Fruit fly (Drosophila melanogaster) whole organism, embryonic: ENCODE data around the gene trbl.

Source experiments
- Asciz ChIP-seq: fragments of 200-800 bp; sonication (Bioruptor generic); optimal IDR thresholded peaks from 2 replicates; lab custom pipeline; 2017; ENCODE audit warnings: missing biosample characterization, mild to moderate bottlenecking, missing genetic modification characterization, missing genetic modification reagents
- Atf3 ChIP-seq: fragments of 200-800 bp; sonication (Bioruptor generic); optimal IDR thresholded peaks from 3 replicates; lab custom pipeline; 2016; ENCODE audit warnings: missing biosample characterization, missing genetic modification characterization
- Bdp1 ChIP-seq: fragments of 200-800 bp; sonication (Bioruptor generic); optimal IDR thresholded peaks from 3 replicates; lab custom pipeline; 2016; ENCODE audit warnings: missing biosample characterization, missing genetic modification characterization
- Blimp-1 ChIP-seq: fragments of 200-800 bp; sonication (Bioruptor generic); optimal IDR thresholded peaks from 3 replicates; lab custom pipeline; 2018; ENCODE audit warnings: missing biosample characterization, missing genetic modification characterization, mild to moderate bottlenecking, moderate library complexity, missing genetic modification reagents
- CG10654 ChIP-seq: fragments of 200-800 bp; sonication (Bioruptor generic); optimal IDR thresholded peaks from 2 replicates; lab custom pipeline; 2016; ENCODE audit warnings: missing biosample characterization, missing genetic modification characterization
- CG12219 ChIP-seq: fragments of 200-800 bp; sonication (Bioruptor generic); optimal IDR thresholded peaks from 3 replicates; lab custom pipeline; 2018; ENCODE audit warnings: missing biosample characterization, mild to moderate bottlenecking, missing genetic modification characterization
- CG12236 ChIP-seq: fragments of 200-800 bp; sonication (Bioruptor generic); optimal IDR thresholded peaks from 2 replicates; lab custom pipeline; 2016; ENCODE audit warnings: missing biosample characterization, missing genetic modification characterization
- CG14667 ChIP-seq: fragments of 200-800 bp; sonication (Bioruptor generic); IDR thresholded peaks from 2 replicates; pipeline ENCODE4 v1.3.6; 2022; ENCODE audit warnings: missing biosample characterization, missing genetic modification characterization
- CG14965 ChIP-seq: fragments of 200-800 bp; sonication (Bioruptor generic); optimal IDR thresholded peaks from 2 replicates; lab custom pipeline; 2016; ENCODE audit warnings: missing biosample characterization, missing genetic modification characterization, borderline replicate concordance
- CG1529 ChIP-seq: fragments of 200-800 bp; sonication (Bioruptor generic); optimal IDR thresholded peaks from 3 replicates; lab custom pipeline; 2018; ENCODE audit warnings: missing biosample characterization, missing genetic modification characterization
- CG15601 ChIP-seq: fragments of 200-800 bp; sonication (Bioruptor generic); optimal IDR thresholded peaks from 3 replicates; lab custom pipeline; 2019; ENCODE audit warnings: missing biosample characterization, mild to moderate bottlenecking, missing genetic modification characterization, moderate library complexity
- CG17359 ChIP-seq: fragments of 200-800 bp; sonication (Bioruptor generic); optimal IDR thresholded peaks from 3 replicates; lab custom pipeline; 2018; ENCODE audit warnings: missing biosample characterization, mild to moderate bottlenecking, missing genetic modification characterization, moderate library complexity
- CG17361 ChIP-seq: fragments of 200-800 bp; sonication (Bioruptor generic); IDR thresholded peaks from 3 replicates; pipeline ENCODE4 v1.3.6; 2022; ENCODE audit warnings: missing biosample characterization, missing genetic modification characterization
- CG18262 ChIP-seq: fragments of 200-800 bp; optimal IDR thresholded peaks from 3 replicates; lab custom pipeline; 2019; ENCODE audit warnings: missing biosample characterization, mild to moderate bottlenecking, missing genetic modification characterization, moderate library complexity
- CG2116 ChIP-seq: fragments of 200-800 bp; sonication (Bioruptor generic); optimal IDR thresholded peaks from 3 replicates; lab custom pipeline; 2018; ENCODE audit warnings: missing biosample characterization, mild to moderate bottlenecking, missing genetic modification characterization
- CG2875 ChIP-seq: fragments of 200-800 bp; sonication (Bioruptor generic); optimal IDR thresholded peaks from 2 replicates; lab custom pipeline; 2017; ENCODE audit warnings: missing biosample characterization, mild to moderate bottlenecking, missing genetic modification characterization, missing genetic modification reagents
- CG32532 ChIP-seq: fragments of 200-800 bp; sonication (Bioruptor generic); IDR thresholded peaks from 2 replicates; pipeline ENCODE4 v1.3.6; 2022; ENCODE audit warnings: missing biosample characterization, missing genetic modification characterization
- CG33213 ChIP-seq: fragments of 200-800 bp; sonication (Bioruptor generic); optimal IDR thresholded peaks from 3 replicates; lab custom pipeline; 2016; ENCODE audit warnings: missing biosample characterization, missing genetic modification characterization
- CG4328 ChIP-seq: fragments of 200-800 bp; sonication (Bioruptor generic); optimal IDR thresholded peaks from 3 replicates; lab custom pipeline; 2017; ENCODE audit warnings: missing biosample characterization, missing genetic modification reagents, missing genetic modification characterization
- CG4730 ChIP-seq: fragments of 200-800 bp; sonication (Bioruptor generic); IDR thresholded peaks from 2 replicates; pipeline ENCODE4 v1.3.6; 2022; ENCODE audit warnings: missing biosample characterization, missing genetic modification characterization
- CG6272 ChIP-seq: fragments of 200-800 bp; sonication (Bioruptor generic); IDR thresholded peaks from 2 replicates; pipeline ENCODE4 v1.3.6; 2022; ENCODE audit warnings: missing biosample characterization, missing genetic modification characterization
- Dbx ChIP-seq: fragments of 200-800 bp; sonication (Bioruptor generic); IDR thresholded peaks from 3 replicates; pipeline ENCODE4 v1.3.6; 2022; ENCODE audit warnings: missing biosample characterization, missing genetic modification characterization
- Deaf1 ChIP-seq: fragments of 200-800 bp; optimal IDR thresholded peaks from 3 replicates; lab custom pipeline; 2019; ENCODE audit warnings: missing biosample characterization, mild to moderate bottlenecking, missing genetic modification characterization, moderate library complexity
- HHEX ChIP-seq: fragments of 200-800 bp; sonication (Bioruptor generic); optimal IDR thresholded peaks from 3 replicates; lab custom pipeline; 2017; ENCODE audit warnings: missing biosample characterization, mild to moderate bottlenecking, missing genetic modification characterization, missing genetic modification reagents
- Hand ChIP-seq: fragments of 200-800 bp; sonication (Bioruptor generic); optimal IDR thresholded peaks from 2 replicates; lab custom pipeline; 2017; ENCODE audit warnings: mild to moderate bottlenecking, missing biosample characterization, missing genetic modification reagents, missing genetic modification characterization
- Hmx ChIP-seq: fragments of 200-800 bp; sonication (Bioruptor generic); optimal IDR thresholded peaks from 2 replicates; lab custom pipeline; 2016; ENCODE audit warnings: missing biosample characterization, missing genetic modification characterization
- Hr51 ChIP-seq, 2 experiments: fragments of 200-800 bp; sonication (Bioruptor generic); optimal IDR thresholded peaks; 2 replicates in 1 of 2; 3 replicates in 1 of 2; lab custom pipeline; 2016 to 2018; ENCODE audit warnings: missing biosample characterization in 2 of 2, missing genetic modification characterization in 2 of 2, mild to moderate bottlenecking in 1 of 2, moderate library complexity in 1 of 2
- Neu2 ChIP-seq: fragments of 200-800 bp; sonication (Bioruptor generic); optimal IDR thresholded peaks from 3 replicates; lab custom pipeline; 2016; ENCODE audit warnings: missing biosample characterization, missing genetic modification characterization, borderline replicate concordance
- Ravus ChIP-seq: fragments of 200-800 bp; sonication (Bioruptor generic); IDR thresholded peaks from 2 replicates; pipeline ENCODE4 v1.3.6; 2022; ENCODE audit warnings: missing biosample characterization, missing genetic modification characterization
- Rx ChIP-seq: fragments of 200-800 bp; sonication (Bioruptor generic); IDR thresholded peaks from 2 replicates; pipeline ENCODE4 v1.3.6; 2022; ENCODE audit warnings: missing biosample characterization, missing genetic modification characterization
- ato ChIP-seq: fragments of 200-800 bp; sonication (Bioruptor generic); IDR thresholded peaks from 2 replicates; pipeline ENCODE4 v1.3.6; 2022; ENCODE audit warnings: missing biosample characterization, missing genetic modification characterization; ENCODE audit not compliant: partially characterized antibody
- dmrt11E ChIP-seq: fragments of 200-800 bp; sonication (Bioruptor generic); optimal IDR thresholded peaks from 3 replicates; lab custom pipeline; 2018; ENCODE audit warnings: missing biosample characterization, mild to moderate bottlenecking, missing genetic modification characterization, moderate library complexity
- exex ChIP-seq: fragments of 200-800 bp; sonication (Bioruptor generic); optimal IDR thresholded peaks from 4 replicates; lab custom pipeline; 2018; ENCODE audit warnings: missing biosample characterization, mild to moderate bottlenecking, missing genetic modification characterization, moderate library complexity
- gsb-n ChIP-seq: fragments of 200-800 bp; sonication (Bioruptor generic); optimal IDR thresholded peaks from 3 replicates; lab custom pipeline; 2018; ENCODE audit warnings: missing biosample characterization, mild to moderate bottlenecking, missing genetic modification characterization
- h ChIP-seq: fragments of >200 bp; optimal IDR thresholded peaks from 2 replicates; lab custom pipeline; 2017
- hkb ChIP-seq, 2 experiments: fragments of 200-800 bp in 1 of 2; fragments of >200 bp in 1 of 2; sonication (Bioruptor generic) in 1 of 2; IDR thresholded peaks in 1 of 2; optimal IDR thresholded peaks in 1 of 2; 2 replicates each; pipeline versions ENCODE4 v1.3.6 to Lab custom; 2017 to 2022; ENCODE audit warnings: missing biosample characterization in 1 of 2, missing genetic modification characterization in 1 of 2
- ken ChIP-seq: fragments of 200-800 bp; sonication (Bioruptor generic); IDR thresholded peaks from 3 replicates; pipeline ENCODE4 v1.3.6; 2022; ENCODE audit warnings: missing biosample characterization, missing genetic modification characterization
- lab ChIP-seq: fragments of 200-800 bp; sonication (Bioruptor generic); optimal IDR thresholded peaks from 3 replicates; lab custom pipeline; 2017; ENCODE audit warnings: missing biosample characterization, missing genetic modification characterization, mild to moderate bottlenecking, moderate library complexity, missing genetic modification reagents
- maf-S ChIP-seq: fragments of 200-800 bp; sonication (Bioruptor generic); optimal IDR thresholded peaks from 2 replicates; lab custom pipeline; 2016; ENCODE audit warnings: missing biosample characterization, missing genetic modification characterization
- mirr ChIP-seq: fragments of 200-800 bp; sonication (Bioruptor generic); optimal IDR thresholded peaks from 3 replicates; lab custom pipeline; 2018; ENCODE audit warnings: missing biosample characterization, mild to moderate bottlenecking, missing genetic modification characterization
- odd ChIP-seq: fragments of 200-800 bp; sonication (Bioruptor generic); optimal IDR thresholded peaks from 2 replicates; lab custom pipeline; 2017; ENCODE audit warnings: missing biosample characterization, mild to moderate bottlenecking, missing genetic modification characterization
- run ChIP-seq: fragments of 200-800 bp; sonication (Bioruptor generic); optimal IDR thresholded peaks from 3 replicates; lab custom pipeline; 2018; ENCODE audit warnings: missing biosample characterization, mild to moderate bottlenecking, missing genetic modification characterization
- salm ChIP-seq: fragments of 200-800 bp; sonication (Bioruptor generic); optimal IDR thresholded peaks from 2 replicates; lab custom pipeline; 2018; ENCODE audit warnings: missing biosample characterization, mild to moderate bottlenecking, missing genetic modification characterization
- sd ChIP-seq: fragments of 200-800 bp; sonication (Bioruptor generic); optimal IDR thresholded peaks from 3 replicates; lab custom pipeline; 2018; ENCODE audit warnings: missing biosample characterization, mild to moderate bottlenecking, missing genetic modification characterization, moderate library complexity
- sr ChIP-seq: fragments of 200-800 bp; sonication (Bioruptor generic); IDR thresholded peaks from 3 replicates; pipeline ENCODE4 v1.3.6; 2022; ENCODE audit warnings: missing biosample characterization, missing genetic modification characterization
- vnd ChIP-seq: fragments of 200-800 bp; sonication (Bioruptor generic); IDR thresholded peaks from 3 replicates; pipeline ENCODE4 v1.3.6; 2022; ENCODE audit warnings: missing biosample characterization, missing genetic modification characterization; ENCODE audit not compliant: partially characterized antibody
- wek ChIP-seq: fragments of 200-800 bp; sonication (Bioruptor generic); optimal IDR thresholded peaks from 3 replicates; lab custom pipeline; 2018; ENCODE audit warnings: missing biosample characterization, mild to moderate bottlenecking, missing genetic modification characterization, moderate library complexity

The trbl gene

DNA sequence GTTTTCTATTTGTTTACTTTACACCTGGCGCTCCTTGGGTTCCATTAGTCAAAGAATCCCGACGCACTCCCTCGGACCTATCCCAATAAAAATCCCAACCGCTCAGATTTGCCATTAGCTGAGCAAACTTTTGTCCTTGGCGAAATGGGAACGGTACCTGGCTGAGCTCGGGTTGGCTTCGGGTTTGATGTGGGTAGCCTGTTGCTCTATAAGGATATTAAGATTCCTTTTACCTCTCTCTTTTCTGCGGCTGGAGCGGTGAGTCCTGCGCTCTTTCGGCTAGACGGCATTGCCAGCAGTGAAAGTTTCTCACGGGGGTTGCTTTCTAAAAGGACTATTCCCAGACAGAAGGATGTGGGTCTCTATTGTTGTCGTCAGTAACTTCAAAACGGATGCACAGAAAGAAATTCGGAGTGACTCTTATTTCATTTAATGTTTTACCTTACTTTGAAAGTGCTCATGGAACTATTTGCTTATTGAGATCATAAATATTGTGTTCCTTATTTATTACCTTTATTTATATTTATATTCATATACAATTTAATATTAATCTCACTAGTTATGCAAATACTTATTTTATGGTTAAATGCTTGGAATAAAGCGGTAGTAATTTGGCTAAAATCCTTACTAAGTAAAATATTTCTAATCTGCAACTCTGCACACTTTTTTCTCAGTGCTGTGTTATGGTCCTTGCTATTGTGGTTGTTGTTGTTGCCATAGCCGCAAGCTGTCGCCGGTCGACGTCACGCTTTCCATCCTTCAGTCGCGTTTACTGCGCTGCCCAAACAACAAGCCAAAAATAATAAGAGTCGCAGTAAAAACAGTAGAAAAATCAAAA lies 40.4 kb upstream of the trbl start, which contains the start of gene CG5910:
TSS of gene CG5910 (plus strand) at position 788 of the 838 bp plus-strand sequence.
- peak; percentile 91 for TF ChIP-seq dmrt11E
- TF ChIP-seq CG17359 (tag; lab: Kevin White, UChicago): peak; percentile 88
- TF ChIP-seq CG6272 (GFP tag; lab: Robert Waterston, UW): peak; percentile 54; the same call in 1 of the 2 replicates
- peak; percentile 42 for TF ChIP-seq wek (GFP tag; lab: Kevin White, UChicago)
- TF ChIP-seq CG1529 (GFP tag; lab: Kevin White, UChicago): peak; percentile 68
- TF ChIP-seq CG12219: peak; percentile 77
- TF ChIP-seq CG33213 (GFP tag; lab: Kevin White, UChicago): no peak
- TF ChIP-seq CG17361 (GFP tag; lab: Robert Waterston, UW): peak; percentile 97
- TF ChIP-seq Hand: peak; percentile 90
- peak; percentile 95 for TF ChIP-seq CG18262 (tag; lab: Kevin White, UChicago)
- peak; percentile 90 for TF ChIP-seq gsb-n
- no peak for TF ChIP-seq h (lab: Kevin White, UChicago)
- peak; percentile 78 for TF ChIP-seq CG2875 (GFP tag; lab: Kevin White, UChicago)
- TF ChIP-seq CG2116 (GFP tag; lab: Kevin White, UChicago): peak; percentile 54
- peak; percentile 79 for TF ChIP-seq salm (tag; lab: Kevin White, UChicago)
- peak; percentile 39 to 92 for TF ChIP-seq Hr51 (GFP tag; optimal IDR thresholded peaks at IDR 0.05; lab: Kevin White, UChicago)
- 0 out of 3 replicates have a peak, but pooled peaks have one; percentile 32 for TF ChIP-seq ken (GFP tag; lab: Robert Waterston, UW)
- TF ChIP-seq ato: no peak
- no peak for TF ChIP-seq CG14965 (GFP tag; lab: Kevin White, UChicago)
- TF ChIP-seq Hmx (GFP tag; lab: Kevin White, UChicago): no peak
- no peak for TF ChIP-seq Neu2
- TF ChIP-seq lab: no peak
- TF ChIP-seq Bdp1 (GFP tag; lab: Kevin White, UChicago): peak; percentile 31
- peak; percentile 89 for TF ChIP-seq HHEX (GFP tag; lab: Kevin White, UChicago)
- TF ChIP-seq CG14667 (GFP tag; lab: Robert Waterston, UW): peak; percentile 67; the same call in 1 of the 2 replicates
- TF ChIP-seq CG4730 (GFP tag; lab: Robert Waterston, UW): peak; percentile 68
- no peak for TF ChIP-seq Blimp-1 (GFP tag; lab: Kevin White, UChicago)
- TF ChIP-seq Dbx (GFP tag; lab: Robert Waterston, UW): peak; percentile 88
- TF ChIP-seq sd (tag; lab: Kevin White, UChicago): peak; percentile 51
- TF ChIP-seq sr (GFP tag; lab: Robert Waterston, UW): no peak
- no peak for TF ChIP-seq maf-S
- peak; percentile 88 for TF ChIP-seq Deaf1 (tag; lab: Kevin White, UChicago)
- peak; percentile 1 for TF ChIP-seq Atf3 (GFP tag; lab: Kevin White, UChicago)
- TF ChIP-seq odd (GFP tag; lab: Kevin White, UChicago): peak; percentile 87
- no peak for TF ChIP-seq vnd (GFP tag; lab: Robert Waterston, UW)
- TF ChIP-seq Ravus (GFP tag; lab: Robert Waterston, UW): peak; percentile 26; the same call in 1 of the 2 replicates
- peak; percentile 78 for TF ChIP-seq Asciz (GFP tag; lab: Kevin White, UChicago)
- TF ChIP-seq hkb (optimal IDR thresholded peaks at IDR 0.05; lab: Kevin White, UChicago): no peak
- TF ChIP-seq hkb (GFP tag; IDR thresholded peaks at IDR 0.05; lab: Robert Waterston, UW): peak; percentile 84
- peak; percentile 84 for TF ChIP-seq run (tag; lab: Kevin White, UChicago)
- 0 out of 2 replicates have a peak, but pooled peaks have one; percentile 31 for TF ChIP-seq Rx
- peak; percentile 63 for TF ChIP-seq exex (tag; lab: Kevin White, UChicago)
- peak; percentile 80 for TF ChIP-seq CG32532
- no peak for TF ChIP-seq CG12236 (GFP tag; lab: Kevin White, UChicago)
- peak; percentile 76 for TF ChIP-seq CG10654 (GFP tag; lab: Kevin White, UChicago)
- TF ChIP-seq mirr: peak; percentile 3
- TF ChIP-seq CG4328 (GFP tag; lab: Kevin White, UChicago): peak; percentile 81
- TF ChIP-seq CG15601 (tag; lab: Kevin White, UChicago): peak; percentile 90
